Worm (Caenorhabditis elegans) whole organism, midembryonic: Measurements from ENCODE around the gene K09C6.8.
"Not testable (repeated sequence)": the region's sequence is repeated elsewhere in the genome, so short reads cannot be mapped to it uniquely, and the experiment has no call there.

Source experiments
- T22C8.4 ChIP-seq: fragments of 200-800 bp; sonication (Bioruptor generic); IDR thresholded peaks from 2 replicates; pipeline ENCODE4 v1.3.6; 2022; ENCODE audit warnings: missing genetic modification characterization, missing compliant biosample characterization
- cog-1 ChIP-seq: sonication (generic microtip); optimal IDR thresholded peaks from 2 replicates; lab custom pipeline; 2016; ENCODE audit warnings: missing genetic modification characterization, missing compliant biosample characterization
- flt-1 ChIP-seq: fragments of 200-800 bp; sonication (Bioruptor generic); IDR thresholded peaks from 2 replicates; pipeline ENCODE4 v1.3.6; 2022; ENCODE audit warnings: missing genetic modification characterization, missing compliant biosample characterization
- klf-2 ChIP-seq: fragments of 200-800 bp; sonication (Bioruptor generic); conservative IDR thresholded peaks from 2 replicates; pipeline ENCODE4 v1.3.6; 2022; ENCODE audit warnings: missing genetic modification reagents, missing genetic modification characterization, missing compliant biosample characterization
- med-1 ChIP-seq: sonication (generic microtip); optimal IDR thresholded peaks from 2 replicates; lab custom pipeline; 2017; ENCODE audit warnings: missing genetic modification characterization, mild to moderate bottlenecking, missing compliant biosample characterization, antibody characterized with exemption, missing genetic modification reagents; ENCODE audit not compliant: insufficient read depth
- ref-1 ChIP-seq: fragments of 200-800 bp; sonication (Bioruptor generic); conservative IDR thresholded peaks from 2 replicates; pipeline ENCODE4 v1.3.6; 2022; ENCODE audit warnings: missing genetic modification reagents, missing genetic modification characterization, missing compliant biosample characterization
- tab-1 ChIP-seq: fragments of 200-800 bp; sonication (Bioruptor generic); IDR thresholded peaks from 2 replicates; pipeline ENCODE4 v1.3.6; 2022; ENCODE audit warnings: missing genetic modification characterization, missing compliant biosample characterization
- ztf-23 ChIP-seq: fragments of 200-800 bp; sonication (Bioruptor generic); IDR thresholded peaks from 2 replicates; pipeline ENCODE4 v1.3.6; 2022; ENCODE audit warnings: missing genetic modification reagents, missing genetic modification characterization, missing compliant biosample characterization
- ztf-29 ChIP-seq: fragments of 200-800 bp; sonication (Bioruptor generic); IDR thresholded peaks from 2 replicates; pipeline ENCODE4 v1.3.6; 2022; ENCODE audit warnings: missing genetic modification reagents, missing genetic modification characterization, missing compliant biosample characterization

Gene K09C6.8

DNA sequence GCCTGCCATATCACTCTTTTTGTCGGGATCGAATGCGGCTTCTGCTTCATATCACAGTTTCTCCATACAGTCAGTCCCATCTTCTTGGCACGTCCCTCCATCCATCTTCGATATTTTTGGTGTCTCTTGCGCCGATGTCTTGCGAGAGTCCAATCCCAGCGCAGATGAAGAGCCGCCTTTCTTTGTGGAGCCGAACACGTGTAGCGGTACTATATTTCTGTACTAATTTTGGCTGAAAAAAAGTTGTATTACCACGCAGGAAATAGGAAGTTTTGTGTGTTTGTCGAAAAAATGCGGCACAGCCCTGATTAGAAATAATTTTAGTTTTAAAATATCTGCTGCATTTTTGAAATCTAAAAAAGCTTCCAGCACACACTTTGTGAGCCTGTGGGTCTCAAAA is at the start of gene K09C6.8:
Gene K09C6.8 (minus strand): TSS at position 101 of the 400 bp plus-strand sequence.
- TF ChIP-seq ztf-29 (GFP tag; lab: Robert Waterston, UW); T22C8.4 (GFP tag; lab: Robert Waterston, UW); med-1 (GFP tag; lab: Kevin White, UChicago): not testable (repeated sequence)

DNA sequence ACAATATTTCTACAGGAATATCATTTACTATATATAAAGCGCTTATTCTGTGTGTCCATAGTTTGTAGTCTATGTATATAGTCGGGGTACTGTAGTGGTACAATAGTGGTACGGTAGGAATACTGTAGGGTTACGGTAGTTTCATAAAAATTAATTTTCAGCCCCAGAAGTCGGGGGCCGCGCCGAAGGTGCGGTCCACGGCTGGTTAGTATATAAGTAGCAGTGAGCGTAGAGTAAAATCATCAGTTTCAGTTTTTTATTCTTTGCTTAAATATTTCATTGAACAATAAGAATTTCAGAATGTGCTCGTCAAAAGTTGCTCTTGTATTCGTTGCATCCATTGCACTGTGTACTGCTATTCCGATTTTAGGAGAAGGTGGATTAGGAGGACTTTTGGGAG is 47.8 kb upstream of the K09C6.8 start, which contains the start of gene srlf-22:
Gene srlf-22 (plus strand): TSS at position 301 of the 400 bp plus-strand sequence.
- TF ChIP-seq ref-1; klf-2 (GFP tag; lab: Robert Waterston, UW); T22C8.4 (GFP tag; lab: Robert Waterston, UW): not testable (repeated sequence)

DNA sequence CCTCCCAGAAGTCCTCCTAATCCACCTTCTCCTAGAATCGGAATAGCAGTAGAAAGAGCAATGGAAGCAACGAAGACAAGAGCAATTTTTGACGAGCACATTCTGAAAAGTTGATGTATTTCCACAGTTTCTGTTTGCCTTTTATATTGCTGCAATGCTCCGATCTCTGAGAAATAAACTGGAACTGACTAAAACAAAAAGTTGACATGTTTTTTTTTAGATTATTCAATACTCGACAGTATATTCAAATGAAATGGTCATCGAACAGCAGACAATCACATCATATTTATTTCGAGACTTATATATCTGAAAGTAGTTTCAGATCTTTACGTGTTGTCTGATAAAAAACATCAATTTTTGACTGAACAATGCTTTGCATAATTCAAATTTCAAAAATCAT is 47.4 kb upstream of the K09C6.8 start, which contains the start of gene srlf-21:
Gene srlf-21 (minus strand): TSS at position 101 of the 400 bp plus-strand sequence.
- TF ChIP-seq T22C8.4 (GFP tag; lab: Robert Waterston, UW) (no peak), ztf-29 (GFP tag; lab: Robert Waterston, UW) (no peak), flt-1 (GFP tag; lab: Robert Waterston, UW) (no peak), tab-1 (GFP tag; lab: Robert Waterston, UW) (no peak), cog-1 (no peak), ztf-23 (no peak), klf-2 (GFP tag; lab: Robert Waterston, UW) (no peak), ref-1 (no peak), med-1 (GFP tag; lab: Kevin White, UChicago) (no peak)

DNA sequence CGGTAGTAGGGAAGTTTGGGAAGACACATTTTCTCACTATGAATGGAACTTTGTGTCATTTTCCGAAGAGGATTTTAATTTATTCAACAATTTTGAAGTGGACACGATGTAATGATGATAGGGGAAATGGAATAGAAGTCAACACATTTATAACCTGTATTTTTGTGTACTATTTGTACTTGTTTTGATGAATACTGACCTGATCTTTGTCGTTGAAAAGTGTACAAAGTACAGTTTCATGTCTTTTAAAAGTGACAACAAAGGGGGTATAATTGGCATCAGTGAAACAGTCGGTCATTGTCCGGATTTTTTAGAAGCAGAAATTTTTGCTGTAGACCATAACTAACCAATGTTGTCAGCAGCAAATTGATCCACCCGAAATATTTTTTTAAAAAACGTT is 46.2 kb upstream of the K09C6.8 start, which contains the start of gene T02B11.6:
Gene T02B11.6 (minus strand): TSS at position 101 of the 400 bp plus-strand sequence.
- no peak for TF ChIP-seq T22C8.4 (GFP tag; lab: Robert Waterston, UW)

DNA sequence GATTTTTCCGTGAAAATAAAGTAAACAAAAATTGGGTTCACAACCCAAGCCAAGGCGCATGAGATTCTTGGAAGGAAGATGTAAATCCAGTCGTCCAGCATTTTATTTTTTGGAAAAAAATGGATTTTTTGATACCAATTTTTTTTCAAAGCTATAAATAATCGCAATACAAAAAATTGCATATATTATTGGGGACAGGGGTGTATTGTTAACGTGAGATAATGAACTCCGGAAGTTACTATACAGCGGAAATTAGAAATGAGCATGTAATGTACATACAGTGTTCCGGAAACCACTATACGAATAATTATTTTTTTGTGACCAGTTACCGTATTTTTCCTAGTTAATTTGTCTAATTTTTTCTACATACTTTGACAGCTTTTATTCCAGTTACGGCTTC is 41.3 kb upstream of the K09C6.8 start, which contains the start of gene srj-38:
Gene srj-38 (minus strand): TSS at position 101 of the 400 bp plus-strand sequence.
- TF ChIP-seq flt-1 (GFP tag; lab: Robert Waterston, UW): no peak
- no peak for TF ChIP-seq tab-1 (GFP tag; lab: Robert Waterston, UW)
- TF ChIP-seq med-1 (GFP tag; lab: Kevin White, UChicago): no peak
- TF ChIP-seq ztf-23: no peak
- no peak for TF ChIP-seq ref-1
- no peak for TF ChIP-seq T22C8.4 (GFP tag; lab: Robert Waterston, UW)
- no peak for TF ChIP-seq klf-2 (GFP tag; lab: Robert Waterston, UW)
- no peak for TF ChIP-seq cog-1
- TF ChIP-seq ztf-29 (GFP tag; lab: Robert Waterston, UW): no peak

DNA sequence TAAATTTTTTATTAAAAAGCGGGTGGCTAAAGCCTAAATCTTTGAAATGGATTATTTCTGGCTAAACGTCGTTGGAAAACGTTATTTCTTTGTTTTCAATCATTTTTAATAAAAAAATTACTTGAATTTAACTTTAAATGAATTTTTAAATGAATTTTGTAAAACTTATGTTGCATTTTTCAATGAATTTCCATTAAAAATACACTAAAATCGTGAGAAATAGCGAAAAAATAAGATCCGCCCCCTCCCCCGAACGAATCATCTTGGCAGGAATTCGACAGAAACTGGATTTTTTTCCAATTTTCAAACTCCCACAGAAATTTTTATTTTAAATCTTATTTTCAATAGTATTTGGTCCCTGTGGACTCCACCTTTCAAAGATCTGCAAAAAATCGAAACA is 36.2 kb upstream of the K09C6.8 start, which contains the start of gene srg-53:
Gene srg-53 (plus strand): TSS at position 301 of the 400 bp plus-strand sequence.
- TF ChIP-seq cog-1 (no peak), klf-2 (GFP tag; lab: Robert Waterston, UW) (no peak), med-1 (GFP tag; lab: Kevin White, UChicago) (no peak), ztf-23 (no peak)

DNA sequence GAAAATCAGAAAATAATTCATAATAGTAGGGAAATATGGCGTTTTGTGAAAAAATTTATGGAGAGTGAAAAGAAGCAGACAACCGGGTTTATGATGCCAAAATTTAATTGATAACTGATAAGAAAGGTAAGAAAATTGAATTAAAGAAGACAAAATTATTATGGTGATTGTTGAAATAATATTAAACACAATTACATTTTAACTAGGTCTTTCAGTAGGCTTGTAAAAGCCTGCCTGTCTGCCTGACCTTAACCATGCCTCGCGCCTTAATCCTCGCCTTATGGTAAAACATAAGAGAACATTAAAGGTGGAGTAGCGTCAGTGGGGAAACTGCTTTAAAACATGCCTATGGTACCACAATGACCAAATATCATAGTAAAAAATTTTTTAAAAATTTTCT is 35.5 kb upstream of the K09C6.8 start, which contains the start of gene T02B11.8:
Gene T02B11.8 (minus strand): TSS at position 101 of the 400 bp plus-strand sequence.
- no peak for TF ChIP-seq T22C8.4 (GFP tag; lab: Robert Waterston, UW)
- TF ChIP-seq klf-2 (GFP tag; lab: Robert Waterston, UW): no peak

DNA sequence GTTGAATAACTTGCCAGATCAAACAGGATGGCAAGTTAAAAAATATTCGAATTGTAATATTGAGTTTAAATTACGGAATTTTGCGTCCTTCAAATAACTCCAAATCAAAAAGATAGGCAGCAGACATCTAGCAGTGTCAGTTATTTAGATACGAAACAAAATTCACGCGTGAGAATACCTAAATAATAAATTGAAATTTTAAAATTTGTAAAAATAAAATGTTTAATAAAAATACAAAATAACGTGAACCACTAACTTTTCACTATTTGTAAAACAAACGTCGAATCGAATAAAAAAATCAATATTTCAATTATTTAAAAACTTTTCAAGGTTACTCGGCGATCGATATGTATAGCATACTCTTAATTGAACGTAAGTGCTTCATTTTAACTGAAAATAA is 32.9 kb upstream of the K09C6.8 start, which contains the start of gene T02B11.9:
Gene T02B11.9 (plus strand): TSS at position 301 of the 400 bp plus-strand sequence.
- no peak for TF ChIP-seq tab-1 (GFP tag; lab: Robert Waterston, UW)
- TF ChIP-seq klf-2 (GFP tag; lab: Robert Waterston, UW): no peak
- no peak for TF ChIP-seq flt-1 (GFP tag; lab: Robert Waterston, UW)
- TF ChIP-seq cog-1: no peak
- no peak for TF ChIP-seq T22C8.4 (GFP tag; lab: Robert Waterston, UW)

DNA sequence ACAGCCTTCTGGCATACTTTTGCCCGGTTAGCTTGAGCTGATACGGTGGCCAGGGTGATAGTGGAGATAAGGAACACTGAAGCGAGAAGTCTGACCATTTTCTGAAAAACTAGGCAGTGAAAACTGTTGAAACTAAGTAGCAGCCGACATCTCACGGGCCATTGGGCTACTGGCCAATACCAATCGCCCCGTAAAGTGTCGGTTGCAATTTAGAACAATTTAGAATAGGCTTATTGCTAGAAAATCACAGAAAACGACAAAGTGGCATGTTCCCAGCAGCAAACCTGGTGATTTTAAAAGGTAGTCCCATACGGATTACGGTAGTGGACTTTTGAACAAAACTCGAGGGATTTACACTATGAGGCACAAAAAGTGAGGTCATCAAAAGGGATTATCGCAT is 28.0 kb upstream of the K09C6.8 start, which contains the start of gene T02B11.4:
Gene T02B11.4 (minus strand): TSS at position 101 of the 400 bp plus-strand sequence.
- no peak for TF ChIP-seq T22C8.4 (GFP tag; lab: Robert Waterston, UW)
- TF ChIP-seq med-1 (GFP tag; lab: Kevin White, UChicago): no peak
- TF ChIP-seq tab-1 (GFP tag; lab: Robert Waterston, UW): no peak
- TF ChIP-seq cog-1: no peak
- no peak for TF ChIP-seq ztf-23
- TF ChIP-seq klf-2 (GFP tag; lab: Robert Waterston, UW): no peak

DNA sequence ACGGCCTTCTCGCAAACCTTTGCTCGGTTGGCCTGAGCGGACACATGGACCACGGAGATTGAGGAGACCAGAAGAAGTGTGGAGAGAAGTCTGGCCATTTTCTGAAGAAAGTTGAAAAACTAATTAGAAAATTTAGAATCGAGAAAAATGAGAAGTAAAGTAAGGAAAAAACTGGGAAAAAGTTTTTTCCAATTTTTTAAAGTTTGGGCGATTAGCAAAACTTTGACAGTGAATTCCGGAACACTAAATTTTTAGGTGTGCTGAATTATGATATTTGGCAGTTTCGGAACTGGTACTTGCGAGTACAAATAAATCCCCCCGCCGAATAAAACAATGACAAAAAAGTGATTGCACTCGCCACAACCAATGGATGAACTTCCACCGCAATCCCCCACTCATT is 23.7 kb upstream of the K09C6.8 start, which contains the start of gene T02B11.3:
Gene T02B11.3 (minus strand): TSS at position 101 of the 400 bp plus-strand sequence.
- TF ChIP-seq ref-1: no peak
- TF ChIP-seq flt-1 (GFP tag; lab: Robert Waterston, UW): no peak
- TF ChIP-seq T22C8.4 (GFP tag; lab: Robert Waterston, UW): no peak
- no peak for TF ChIP-seq med-1 (GFP tag; lab: Kevin White, UChicago)
- no peak for TF ChIP-seq tab-1 (GFP tag; lab: Robert Waterston, UW)
- TF ChIP-seq klf-2 (GFP tag; lab: Robert Waterston, UW): no peak
- TF ChIP-seq ztf-23: no peak
- no peak for TF ChIP-seq cog-1
- no peak for TF ChIP-seq ztf-29 (GFP tag; lab: Robert Waterston, UW)
